Worm (Caenorhabditis elegans) whole organism, L4 larva: ENCODE measurements around the gene C18H7.7.

Experiments used
- F26F4.8 ChIP-seq: fragments of 200-800 bp; sonication (Bioruptor generic); conservative IDR thresholded peaks from 2 replicates; pipeline ENCODE4 v1.3.6; 2022; ENCODE audit warnings: missing genetic modification characterization, missing compliant biosample characterization
- T26A8.4 ChIP-seq: fragments of 200-800 bp; sonication (Bioruptor generic); IDR thresholded peaks from 2 replicates; pipeline ENCODE4 v1.3.6; 2022; ENCODE audit warnings: missing genetic modification characterization, missing compliant biosample characterization
- Y105C5A.15 ChIP-seq: fragments of 200-800 bp; sonication (Bioruptor generic); IDR thresholded peaks from 2 replicates; pipeline ENCODE4 v1.3.6; 2022; ENCODE audit warnings: missing genetic modification characterization, missing compliant biosample characterization
- ZK337.2 ChIP-seq: fragments of 200-800 bp; sonication (Bioruptor generic); IDR thresholded peaks from 2 replicates; pipeline ENCODE4 v1.3.6; 2022; ENCODE audit warnings: missing genetic modification reagents, missing genetic modification characterization, missing compliant biosample characterization
- ZK546.5 ChIP-seq, 2 experiments: sonication (generic microtip); optimal IDR thresholded peaks; 2 replicates each; lab custom pipeline; 2017; ENCODE audit warnings: missing biosample characterization in 2 of 2, missing genetic modification characterization in 2 of 2
- aha-1 ChIP-seq: fragments of 150-350 bp; peaks from one replicate; lab custom pipeline; 2014; ENCODE audit warnings: missing biosample characterization, missing genetic modification characterization
- aly-2 ChIP-seq: sonication (generic microtip); optimal IDR thresholded peaks from 2 replicates; lab custom pipeline; 2018; ENCODE audit warnings: missing biosample characterization, missing genetic modification characterization
- arid-1 ChIP-seq: fragments of 200-800 bp; sonication (Bioruptor generic); conservative IDR thresholded peaks from 2 replicates; pipeline ENCODE4 v1.3.6; 2022; ENCODE audit warnings: missing genetic modification reagents, missing genetic modification characterization, missing compliant biosample characterization
- ceh-28 ChIP-seq: fragments of 150-350 bp; optimal IDR thresholded peaks from 2 replicates; lab custom pipeline; 2014; ENCODE audit warnings: missing biosample characterization, missing genetic modification reagents, missing genetic modification characterization
- ceh-32 ChIP-seq: sonication (generic microtip); optimal IDR thresholded peaks from 2 replicates; lab custom pipeline; 2016; ENCODE audit warnings: mild to moderate bottlenecking, missing genetic modification characterization, missing compliant biosample characterization; ENCODE audit not compliant: poor library complexity
- ceh-44 ChIP-seq: fragments of 200-800 bp; sonication (Bioruptor generic); IDR thresholded peaks from 2 replicates; pipeline ENCODE4 v1.3.6; 2022; ENCODE audit warnings: missing genetic modification reagents, missing genetic modification characterization, missing compliant biosample characterization
- ces-1 ChIP-seq: fragments of 150-350 bp; sonication (generic microtip); optimal IDR thresholded peaks from 4 replicates; lab custom pipeline; 2014; ENCODE audit warnings: missing biosample characterization, missing genetic modification reagents, missing genetic modification characterization
- cey-2 ChIP-seq: sonication (generic microtip); optimal IDR thresholded peaks from 3 replicates; lab custom pipeline; 2017; ENCODE audit warnings: missing genetic modification characterization, mild to moderate bottlenecking, missing compliant biosample characterization, antibody characterized with exemption, borderline replicate concordance; ENCODE audit not compliant: insufficient read depth
- daf-12 ChIP-seq: fragments of 150-350 bp; optimal IDR thresholded peaks from 2 replicates; lab custom pipeline; 2014; ENCODE audit warnings: missing biosample characterization, missing genetic modification reagents, missing genetic modification characterization
- daf-16 ChIP-seq, 3 experiments: sonication (generic microtip); optimal IDR thresholded peaks; 2 replicates each; lab custom pipeline; 2016 to 2017; ENCODE audit warnings: missing genetic modification characterization in 3 of 3, missing genetic modification reagents in 3 of 3, mild to moderate bottlenecking in 2 of 3, missing compliant biosample characterization in 2 of 3, missing biosample characterization in 1 of 3, moderate library complexity in 1 of 3
- daf-8 ChIP-seq: fragments of 200-800 bp; sonication (Bioruptor generic); IDR thresholded peaks from 2 replicates; pipeline ENCODE4 v1.3.6; 2022; ENCODE audit warnings: missing genetic modification characterization, missing compliant biosample characterization
- dmd-6 ChIP-seq: fragments of 200-800 bp; sonication (Bioruptor generic); IDR thresholded peaks from 2 replicates; pipeline ENCODE4 v1.3.6; 2022; ENCODE audit warnings: missing genetic modification reagents, missing genetic modification characterization, missing compliant biosample characterization
- dpl-1 ChIP-seq: fragments of 150-350 bp; optimal IDR thresholded peaks from 2 replicates; lab custom pipeline; 2014; ENCODE audit warnings: missing biosample characterization, missing genetic modification reagents, missing genetic modification characterization
- dve-1 ChIP-seq: sonication (generic microtip); optimal IDR thresholded peaks from 2 replicates; lab custom pipeline; 2017; ENCODE audit warnings: antibody characterized with exemption, mild to moderate bottlenecking, missing genetic modification characterization, missing compliant biosample characterization; ENCODE audit not compliant: insufficient read depth
- egl-43 ChIP-seq: fragments of 200-800 bp; sonication (Bioruptor generic); IDR thresholded peaks from 2 replicates; pipeline ENCODE4 v1.3.6; 2022; ENCODE audit warnings: missing genetic modification reagents, missing genetic modification characterization, missing compliant biosample characterization
- gei-8 ChIP-seq: fragments of 200-800 bp; sonication (Bioruptor generic); optimal IDR thresholded peaks from 2 replicates; lab custom pipeline; 2018; ENCODE audit warnings: mild to moderate bottlenecking, missing genetic modification characterization, missing compliant biosample characterization
- hlh-11 ChIP-seq: fragments of 200-800 bp; sonication (Bioruptor generic); optimal IDR thresholded peaks from 2 replicates; lab custom pipeline; 2018; ENCODE audit warnings: mild to moderate bottlenecking, missing genetic modification characterization, missing compliant biosample characterization
- jun-1 ChIP-seq: fragments of 150-350 bp; optimal IDR thresholded peaks from 2 replicates; lab custom pipeline; 2014; ENCODE audit warnings: missing biosample characterization, missing genetic modification reagents, missing genetic modification characterization
- lim-7 ChIP-seq: fragments of 200-800 bp; sonication (Bioruptor generic); IDR thresholded peaks from 2 replicates; pipeline ENCODE4 v1.3.6; 2022; ENCODE audit warnings: missing genetic modification characterization, missing compliant biosample characterization
- lin-15B ChIP-seq: fragments of 150-350 bp; sonication (generic microtip); optimal IDR thresholded peaks from 3 replicates; lab custom pipeline; 2014; ENCODE audit warnings: missing biosample characterization, missing genetic modification characterization
- lir-3 ChIP-seq: sonication (generic microtip); optimal IDR thresholded peaks from 2 replicates; lab custom pipeline; 2016; ENCODE audit warnings: mild to moderate bottlenecking, missing genetic modification characterization, missing compliant biosample characterization
- madf-9 ChIP-seq: fragments of 200-800 bp; sonication (Bioruptor generic); conservative IDR thresholded peaks from 2 replicates; pipeline ENCODE4 v1.3.6; 2022; ENCODE audit warnings: missing genetic modification reagents, missing genetic modification characterization, missing compliant biosample characterization
- mep-1 ChIP-seq: fragments of 150-350 bp; sonication (generic microtip); optimal IDR thresholded peaks from 3 replicates; lab custom pipeline; 2014; ENCODE audit warnings: missing biosample characterization, missing genetic modification characterization
- nhr-102 ChIP-seq: sonication (generic microtip); optimal IDR thresholded peaks from 2 replicates; lab custom pipeline; 2016; ENCODE audit warnings: mild to moderate bottlenecking, missing genetic modification characterization, moderate library complexity, missing compliant biosample characterization
- nhr-111 ChIP-seq: fragments of 200-800 bp; sonication (Bioruptor generic); optimal IDR thresholded peaks from 2 replicates; lab custom pipeline; 2018; ENCODE audit warnings: mild to moderate bottlenecking, missing genetic modification characterization, missing compliant biosample characterization
- nhr-28 ChIP-seq: fragments of 150-350 bp; optimal IDR thresholded peaks from 2 replicates; lab custom pipeline; 2014; ENCODE audit warnings: missing biosample characterization, missing genetic modification characterization
- nhr-76 ChIP-seq: fragments of 150-350 bp; optimal IDR thresholded peaks from 2 replicates; lab custom pipeline; 2014; ENCODE audit warnings: missing biosample characterization, missing genetic modification characterization
- pqm-1 ChIP-seq: sonication (generic microtip); optimal IDR thresholded peaks from 2 replicates; lab custom pipeline; 2017; ENCODE audit warnings: missing biosample characterization, missing genetic modification characterization
- snpc-1.2 ChIP-seq: fragments of 200-800 bp; sonication (Bioruptor generic); IDR thresholded peaks from 2 replicates; pipeline ENCODE4 v1.3.6; 2022; ENCODE audit warnings: missing genetic modification reagents, missing genetic modification characterization, missing compliant biosample characterization
- tag-97 ChIP-seq: fragments of 200-800 bp; sonication (Bioruptor generic); IDR thresholded peaks from 2 replicates; pipeline ENCODE4 v1.3.6; 2022; ENCODE audit warnings: missing genetic modification characterization, missing compliant biosample characterization
- tra-1 ChIP-seq: fragments of 200-800 bp; sonication (Bioruptor generic); IDR thresholded peaks from 2 replicates; pipeline ENCODE4 v1.3.6; 2022; ENCODE audit warnings: missing genetic modification reagents, missing genetic modification characterization, missing compliant biosample characterization
- unc-62 ChIP-seq, 3 experiments: fragments of 150-350 bp in 1 of 3; sonication (generic microtip); optimal IDR thresholded peaks in 2 of 3; peaks in 1 of 3; 1 replicate in 1 of 3; 2 replicates in 2 of 3; lab custom pipeline; 2014 to 2017; ENCODE audit warnings: missing biosample characterization in 3 of 3, missing genetic modification characterization in 3 of 3, missing genetic modification reagents in 3 of 3, missing genotype in 1 of 3
- zag-1 ChIP-seq: fragments of 150-350 bp; optimal IDR thresholded peaks from 2 replicates; lab custom pipeline; 2014; ENCODE audit warnings: missing biosample characterization, missing genetic modification characterization
- zfp-3 ChIP-seq: fragments of 200-800 bp; sonication (Bioruptor generic); conservative IDR thresholded peaks from 2 replicates; pipeline ENCODE4 v1.3.6; 2022; ENCODE audit warnings: missing genetic modification reagents, missing genetic modification characterization, missing compliant biosample characterization
- zip-11 ChIP-seq: fragments of 200-800 bp; sonication (Bioruptor generic); IDR thresholded peaks from 2 replicates; pipeline ENCODE4 v1.3.6; 2022; ENCODE audit warnings: missing genetic modification characterization, missing compliant biosample characterization

The C18H7.7 gene

ce11 chrIV:627237-627636 lies 31.0 kb upstream of the C18H7.7 start, which contains the start of gene nhr-76:
TSS of gene nhr-76 (plus strand) at chrIV:627537.
- TF ChIP-seq T26A8.4 = no peak

ce11 chrIV:625947-626548 lies 29.9 kb upstream of the C18H7.7 start:
- TF ChIP-seq dmd-6 (GFP tag; lab: Robert Waterston, UW) (peak; percentile 83), daf-16 (GFP tag; optimal IDR thresholded peaks at IDR 0.05; lab: Kevin White, UChicago) (peak in 1 of 2 experiments; percentile 36), daf-16 (tag; optimal IDR thresholded peaks at IDR 0.05; lab: Kevin White, UChicago) (peak; percentile 43), nhr-76 (peak; percentile 91), hlh-11 (tag; lab: Kevin White, UChicago) (peak; percentile 44), dve-1 (tag; lab: Kevin White, UChicago) (peak; percentile 39), ceh-28 (tag; lab: Kevin White, UChicago) (no peak), nhr-28 (peak; percentile 43), pqm-1 (tag; lab: Kevin White, UChicago) (no peak), tra-1 (GFP tag; lab: Robert Waterston, UW) (0 out of 2 replicates have a peak, but pooled peaks have one; percentile 22), gei-8 (no peak), unc-62 (GFP tag; optimal IDR thresholded peaks at IDR 0.05 in 1 of 2; lab: Kevin White, UChicago) (peak in 1 of 2 experiments; percentile 93), unc-62 (tag; optimal IDR thresholded peaks at IDR 0.05; lab: Kevin White, UChicago) (no peak), T26A8.4 (no peak)

- TF ChIP-seq zfp-3 (GFP tag; lab: Robert Waterston, UW) = no peak
- peak in 1 of 2 experiments; percentile 67 for TF ChIP-seq unc-62 (GFP tag; optimal IDR thresholded peaks at IDR 0.05 in 1 of 2; lab: Kevin White, UChicago)
- TF ChIP-seq unc-62 (tag; optimal IDR thresholded peaks at IDR 0.05; lab: Kevin White, UChicago) = no peak
- peak; percentile 19; the same call in 1 of the 2 replicates for TF ChIP-seq lim-7 (GFP tag; lab: Robert Waterston, UW)
These were observed 27.7 kb upstream of the C18H7.7 start for ce11 chrIV:623876-624275.

- TF ChIP-seq aha-1 (tag; lab: Kevin White, UChicago) (peak; percentile 93), F26F4.8 (no peak)
These were observed 26.8 kb upstream of the C18H7.7 start for ce11 chrIV:622989-623388.

ce11 chrIV:620324-620723 lies 24.1 kb upstream of the C18H7.7 start:
- TF ChIP-seq nhr-111 (peak; percentile 56), zfp-3 (GFP tag; lab: Robert Waterston, UW) (0 out of 2 replicates have a peak, but pooled peaks have one; percentile 37), lin-15B (tag; lab: Kevin White, UChicago) (no peak), ZK546.5 (tag; optimal IDR thresholded peaks at IDR 0.05; lab: Kevin White, UChicago) (no peak), zip-11 (GFP tag; lab: Robert Waterston, UW) (no peak), arid-1 (peak; percentile 63; the same call in 1 of the 2 replicates), cey-2 (tag; lab: Kevin White, UChicago) (no peak), ces-1 (no peak), ceh-44 (GFP tag; lab: Robert Waterston, UW) (0 out of 2 replicates have a peak, but pooled peaks have one; percentile 35), jun-1 (tag; lab: Kevin White, UChicago) (peak; percentile 55), tag-97 (GFP tag; lab: Robert Waterston, UW) (no peak), nhr-76 (no peak), zag-1 (tag; lab: Kevin White, UChicago) (no peak), Y105C5A.15 (GFP tag; lab: Robert Waterston, UW) (0 out of 2 replicates have a peak, but pooled peaks have one; percentile 57), aly-2 (tag; lab: Kevin White, UChicago) (no peak), ZK337.2 (GFP tag; lab: Robert Waterston, UW) (peak; percentile 50; the same call in 1 of the 2 replicates), aha-1 (tag; lab: Kevin White, UChicago) (peak; percentile 96), egl-43 (GFP tag; lab: Robert Waterston, UW) (peak; percentile 90), lir-3 (tag; lab: Kevin White, UChicago) (peak; percentile 40), daf-8 (GFP tag; lab: Robert Waterston, UW) (no peak), madf-9 (GFP tag; lab: Robert Waterston, UW) (peak; percentile 67; the same call in 1 of the 2 replicates), nhr-102 (no peak), dmd-6 (GFP tag; lab: Robert Waterston, UW) (peak; percentile 61), snpc-1.2 (GFP tag; lab: Robert Waterston, UW) (peak; percentile 74), daf-12 (tag; lab: Kevin White, UChicago) (no peak), mep-1 (tag; lab: Kevin White, UChicago) (no peak), dpl-1 (GFP tag; lab: Kevin White, UChicago) (no peak), ceh-32 (tag; lab: Kevin White, UChicago) (no peak), daf-16 (GFP tag; optimal IDR thresholded peaks at IDR 0.05; lab: Kevin White, UChicago) (peak; percentile 27 to 63), daf-16 (tag; optimal IDR thresholded peaks at IDR 0.05; lab: Kevin White, UChicago) (peak; percentile 38)
